Worm (Caenorhabditis elegans) whole organism, L2 larva: Measurements from ENCODE around the gene C52E4.7.

Experiments
- C34F6.9 ChIP-seq: fragments of 150-350 bp; optimal IDR thresholded peaks from 2 replicates; lab custom pipeline; 2014; ENCODE audit warnings: missing biosample characterization, missing genetic modification characterization
- F13H6.1 ChIP-seq: sonication (generic microtip); optimal IDR thresholded peaks from 2 replicates; lab custom pipeline; 2016; ENCODE audit warnings: missing genetic modification characterization, missing compliant biosample characterization
- R02D3.7 ChIP-seq: fragments of 150-350 bp; optimal IDR thresholded peaks from 2 replicates; lab custom pipeline; 2014; ENCODE audit warnings: missing biosample characterization, missing genetic modification characterization
- Y55F3AM.14 ChIP-seq: fragments of 200-800 bp; sonication (Bioruptor generic); optimal IDR thresholded peaks from 2 replicates; lab custom pipeline; 2018; ENCODE audit warnings: mild to moderate bottlenecking, missing genetic modification characterization, missing compliant biosample characterization
- ZK546.5 ChIP-seq: sonication (generic microtip); optimal IDR thresholded peaks from 2 replicates; lab custom pipeline; 2017; ENCODE audit warnings: missing biosample characterization, missing genetic modification characterization
- alr-1 ChIP-seq: fragments of 150-350 bp; optimal IDR thresholded peaks from 2 replicates; lab custom pipeline; 2014; ENCODE audit warnings: missing biosample characterization, missing genetic modification characterization
- aly-2 ChIP-seq: fragments of 150-350 bp; optimal IDR thresholded peaks from 2 replicates; lab custom pipeline; 2014; ENCODE audit warnings: missing biosample characterization, missing genetic modification characterization
- ama-1 ChIP-seq: fragments of 150-350 bp; optimal IDR thresholded peaks from 2 replicates; lab custom pipeline; 2018; ENCODE audit warnings: inconsistent platforms
- blmp-1 ChIP-seq: sonication (generic microtip); optimal IDR thresholded peaks from 2 replicates; lab custom pipeline; 2017; ENCODE audit warnings: missing genetic modification characterization, mild to moderate bottlenecking, missing compliant biosample characterization, antibody characterized with exemption, moderate library complexity; ENCODE audit not compliant: insufficient read depth
- ceh-16 ChIP-seq: fragments of 150-350 bp; optimal IDR thresholded peaks from 2 replicates; lab custom pipeline; 2014; ENCODE audit warnings: missing biosample characterization, missing genetic modification characterization
- crh-2 ChIP-seq: sonication (generic microtip); optimal IDR thresholded peaks from 2 replicates; lab custom pipeline; 2017; ENCODE audit warnings: missing biosample characterization, missing genetic modification characterization
- egl-27 ChIP-seq: sonication (generic microtip); optimal IDR thresholded peaks from 3 replicates; lab custom pipeline; 2017; ENCODE audit warnings: missing biosample characterization, missing genetic modification reagents, missing genetic modification characterization
- elt-1 ChIP-seq: fragments of 150-350 bp; optimal IDR thresholded peaks from 2 replicates; lab custom pipeline; 2014; ENCODE audit warnings: missing biosample characterization, missing genetic modification characterization
- elt-3 ChIP-seq: sonication (generic microtip); optimal IDR thresholded peaks from 2 replicates; lab custom pipeline; 2017; ENCODE audit warnings: missing biosample characterization, missing genetic modification characterization
- fos-1 ChIP-seq: fragments of 150-350 bp; optimal IDR thresholded peaks from 2 replicates; lab custom pipeline; 2014; ENCODE audit warnings: missing biosample characterization, missing genetic modification characterization
- gmeb-1 ChIP-seq: fragments of 150-350 bp; optimal IDR thresholded peaks from 2 replicates; lab custom pipeline; 2014; ENCODE audit warnings: missing biosample characterization, missing genetic modification characterization
- lin-11 ChIP-seq: fragments of 150-350 bp; sonication (generic microtip); optimal IDR thresholded peaks from 2 replicates; lab custom pipeline; 2014; ENCODE audit warnings: missing biosample characterization, missing genetic modification characterization, inconsistent platforms, mixed read lengths
- lin-13 ChIP-seq: fragments of 150-350 bp; optimal IDR thresholded peaks from 2 replicates; lab custom pipeline; 2014; ENCODE audit warnings: missing biosample characterization, missing genetic modification reagents, missing genetic modification characterization
- lin-39 ChIP-seq: fragments of 150-350 bp; optimal IDR thresholded peaks from 2 replicates; lab custom pipeline; 2014; ENCODE audit warnings: missing biosample characterization, missing genetic modification reagents, missing genetic modification characterization
- lsy-2 ChIP-seq, 2 experiments: fragments of 150-350 bp in 1 of 2; sonication (generic microtip) in 1 of 2; optimal IDR thresholded peaks; 2 replicates each; lab custom pipeline; 2014 to 2017; ENCODE audit warnings: missing biosample characterization in 2 of 2, missing genetic modification characterization in 2 of 2
- mab-5 ChIP-seq: fragments of 150-350 bp; optimal IDR thresholded peaks from 2 replicates; lab custom pipeline; 2014; ENCODE audit warnings: missing biosample characterization, missing genetic modification characterization
- mbf-1 ChIP-seq: sonication (generic microtip); optimal IDR thresholded peaks from 2 replicates; lab custom pipeline; 2017; ENCODE audit warnings: missing biosample characterization, missing genetic modification characterization
- mdl-1 ChIP-seq, 2 experiments: fragments of 150-350 bp in 1 of 2; sonication (generic microtip) in 1 of 2; optimal IDR thresholded peaks; 2 replicates each; lab custom pipeline; 2017; ENCODE audit warnings: missing biosample characterization in 2 of 2, missing genetic modification characterization in 2 of 2
- nhr-10 ChIP-seq: sonication (generic microtip); optimal IDR thresholded peaks from 2 replicates; lab custom pipeline; 2017; ENCODE audit warnings: missing biosample characterization, missing genetic modification characterization
- nhr-11 ChIP-seq: fragments of 150-350 bp; optimal IDR thresholded peaks from 2 replicates; lab custom pipeline; 2014; ENCODE audit warnings: missing biosample characterization, missing genetic modification characterization
- nhr-129 ChIP-seq: fragments of 150-350 bp; optimal IDR thresholded peaks from 2 replicates; lab custom pipeline; 2014; ENCODE audit warnings: missing biosample characterization, missing genetic modification characterization
- nhr-21 ChIP-seq: fragments of 150-350 bp; optimal IDR thresholded peaks from 2 replicates; lab custom pipeline; 2014; ENCODE audit warnings: missing biosample characterization, missing genetic modification characterization
- nhr-23 ChIP-seq: fragments of 150-350 bp; optimal IDR thresholded peaks from 2 replicates; lab custom pipeline; 2014; ENCODE audit warnings: missing biosample characterization, missing genetic modification reagents, missing genetic modification characterization
- nhr-6 ChIP-seq: fragments of 150-350 bp; optimal IDR thresholded peaks from 2 replicates; lab custom pipeline; 2014; ENCODE audit warnings: missing biosample characterization, missing genetic modification characterization
- nhr-77 ChIP-seq: fragments of 150-350 bp; optimal IDR thresholded peaks from 2 replicates; lab custom pipeline; 2014; ENCODE audit warnings: missing biosample characterization, missing genetic modification characterization
- peb-1 ChIP-seq: fragments of 150-350 bp; optimal IDR thresholded peaks from 2 replicates; lab custom pipeline; 2014; ENCODE audit warnings: missing biosample characterization, missing genetic modification characterization
- sem-4 ChIP-seq: fragments of 150-350 bp; optimal IDR thresholded peaks from 2 replicates; lab custom pipeline; 2014; ENCODE audit warnings: missing biosample characterization, missing genetic modification reagents, missing genetic modification characterization
- sma-3 ChIP-seq: sonication (generic microtip); optimal IDR thresholded peaks from 2 replicates; lab custom pipeline; 2016; ENCODE audit warnings: missing genetic modification reagents, missing genetic modification characterization, missing compliant biosample characterization
- sma-9 ChIP-seq, 2 experiments: fragments of 150-350 bp in 1 of 2; sonication (generic microtip) in 1 of 2; optimal IDR thresholded peaks; 2 replicates each; lab custom pipeline; 2014 to 2016; ENCODE audit warnings: missing genetic modification characterization in 2 of 2, mild to moderate bottlenecking in 1 of 2, missing biosample characterization in 1 of 2, missing compliant biosample characterization in 1 of 2, missing genetic modification reagents in 1 of 2, moderate library complexity in 1 of 2
- snpc-4 ChIP-seq: fragments of 150-350 bp; optimal IDR thresholded peaks from 2 replicates; lab custom pipeline; 2014; ENCODE audit warnings: missing biosample characterization, missing genetic modification characterization
- unc-39 ChIP-seq: fragments of 150-350 bp; optimal IDR thresholded peaks from 2 replicates; lab custom pipeline; 2014; ENCODE audit warnings: missing biosample characterization, missing genetic modification characterization
- unc-55 ChIP-seq: fragments of 150-350 bp; sonication (generic microtip); optimal IDR thresholded peaks from 3 replicates; lab custom pipeline; 2014; ENCODE audit warnings: missing biosample characterization, missing genetic modification reagents, missing genetic modification characterization
- zag-1 ChIP-seq: fragments of 150-350 bp; optimal IDR thresholded peaks from 2 replicates; lab custom pipeline; 2014; ENCODE audit warnings: missing biosample characterization, missing genetic modification characterization
- ztf-1 ChIP-seq: fragments of 200-800 bp; sonication (Bioruptor generic); conservative IDR thresholded peaks from 2 replicates; pipeline ENCODE4 v1.3.6; 2022; ENCODE audit warnings: missing genetic modification characterization, missing compliant biosample characterization
- ztf-4 ChIP-seq: fragments of 150-350 bp; optimal IDR thresholded peaks from 2 replicates; lab custom pipeline; 2014; ENCODE audit warnings: missing biosample characterization, missing genetic modification characterization

Gene C52E4.7

DNA sequence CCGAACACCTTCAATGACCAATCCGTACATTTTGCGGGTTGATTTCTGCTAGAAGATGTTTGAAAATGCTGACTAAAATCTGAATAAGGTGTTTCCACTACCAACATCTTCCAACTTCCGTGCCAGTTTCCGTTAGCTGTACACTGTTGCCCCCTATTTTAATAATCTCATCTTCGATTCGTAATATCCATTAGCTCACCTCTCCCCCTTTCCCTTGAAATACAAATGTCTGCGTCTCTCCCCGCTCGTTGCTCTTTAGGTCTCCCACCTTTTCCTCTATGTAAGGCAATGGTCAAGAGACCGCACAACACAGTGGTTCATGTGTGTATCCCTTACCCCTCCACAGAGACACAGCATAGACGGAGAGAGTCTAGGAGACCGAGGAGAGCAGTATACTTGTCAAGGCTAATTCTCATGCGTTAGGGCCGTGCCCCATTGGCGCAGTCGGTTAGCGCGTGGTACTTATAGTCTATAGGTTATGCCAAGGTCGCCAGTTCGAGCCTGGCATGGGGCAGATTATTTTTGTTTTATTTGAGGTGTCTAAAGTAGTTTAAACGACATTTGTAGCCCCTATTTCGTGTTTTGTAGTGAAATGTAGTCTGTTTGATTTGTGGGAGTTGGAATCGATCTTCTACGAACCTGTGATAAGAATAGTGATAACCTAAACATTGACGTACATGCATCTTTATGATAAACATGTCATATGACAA is 7.8 kb downstream of the C52E4.7 start, which contains the start of gene gcy-33:
Gene gcy-33 (minus strand): TSS at position 51 of the 710 bp plus-strand sequence.
- TF ChIP-seq elt-3: no peak
- peak; percentile 84 for TF ChIP-seq sma-9 (GFP tag; optimal IDR thresholded peaks at IDR 0.05; lab: Kevin White, UChicago)
- no peak for TF ChIP-seq sma-9 (tag; optimal IDR thresholded peaks at IDR 0.05; lab: Kevin White, UChicago)
- TF ChIP-seq C34F6.9 (tag; lab: Kevin White, UChicago): peak; percentile 49
- peak; percentile 39 for TF ChIP-seq peb-1 (tag; lab: Kevin White, UChicago)
- peak; percentile 84 for TF ChIP-seq nhr-21
- TF ChIP-seq sma-3 (GFP tag; lab: Kevin White, UChicago): peak; percentile 87
- peak; percentile 93 for TF ChIP-seq nhr-129 (tag; lab: Kevin White, UChicago)
- TF ChIP-seq nhr-23 (tag; lab: Kevin White, UChicago): no peak
- no peak for TF ChIP-seq nhr-6 (tag; lab: Kevin White, UChicago)
- no peak for TF ChIP-seq ama-1 (lab: Kevin White, UChicago)
- no peak for TF ChIP-seq alr-1 (tag; lab: Kevin White, UChicago)
- TF ChIP-seq lin-11 (tag; lab: Kevin White, UChicago): peak; percentile 73
- peak; percentile 85 for TF ChIP-seq crh-2 (tag; lab: Kevin White, UChicago)
- TF ChIP-seq gmeb-1 (tag; lab: Kevin White, UChicago): peak; percentile 79
- TF ChIP-seq zag-1 (tag; lab: Kevin White, UChicago): peak; percentile 5
- TF ChIP-seq mbf-1 (tag; lab: Kevin White, UChicago): no peak
- TF ChIP-seq mdl-1 (tag; optimal IDR thresholded peaks at IDR 0.05; lab: Kevin White, UChicago): peak; percentile 14 to 70
- TF ChIP-seq nhr-77 (tag; lab: Kevin White, UChicago): peak; percentile 26
- no peak for TF ChIP-seq blmp-1 (tag; lab: Kevin White, UChicago)
- TF ChIP-seq nhr-10 (tag; lab: Kevin White, UChicago): peak; percentile 1
- no peak for TF ChIP-seq ztf-4 (tag; lab: Kevin White, UChicago)
- no peak for TF ChIP-seq unc-39 (tag; lab: Kevin White, UChicago)
- TF ChIP-seq lsy-2 (tag; optimal IDR thresholded peaks at IDR 0.05; lab: Kevin White, UChicago): peak; percentile 59 to 76
- TF ChIP-seq elt-1 (tag; lab: Kevin White, UChicago): no peak
- peak; percentile 69 for TF ChIP-seq fos-1 (tag; lab: Kevin White, UChicago)
- TF ChIP-seq R02D3.7: peak; percentile 1
- TF ChIP-seq lin-39 (tag; lab: Kevin White, UChicago): no peak
- peak; percentile 61 for TF ChIP-seq unc-55 (GFP tag; lab: Kevin White, UChicago)
- TF ChIP-seq lin-13: peak; percentile 82
- TF ChIP-seq snpc-4 (tag; lab: Kevin White, UChicago): peak; percentile 52
- TF ChIP-seq ZK546.5 (tag; lab: Kevin White, UChicago): no peak
- peak; percentile 79 for TF ChIP-seq F13H6.1
- peak; percentile 88 for TF ChIP-seq egl-27 (tag; lab: Kevin White, UChicago)
- TF ChIP-seq sem-4 (tag; lab: Kevin White, UChicago): peak; percentile 61
- TF ChIP-seq ceh-16 (tag; lab: Kevin White, UChicago): peak; percentile 39
- TF ChIP-seq Y55F3AM.14 (GFP tag; lab: Kevin White, UChicago): peak; percentile 65
- TF ChIP-seq mab-5: peak; percentile 55
- no peak for TF ChIP-seq ztf-1 (GFP tag; lab: Robert Waterston, UW)
- peak; percentile 74 for TF ChIP-seq nhr-11 (tag; lab: Kevin White, UChicago)

DNA sequence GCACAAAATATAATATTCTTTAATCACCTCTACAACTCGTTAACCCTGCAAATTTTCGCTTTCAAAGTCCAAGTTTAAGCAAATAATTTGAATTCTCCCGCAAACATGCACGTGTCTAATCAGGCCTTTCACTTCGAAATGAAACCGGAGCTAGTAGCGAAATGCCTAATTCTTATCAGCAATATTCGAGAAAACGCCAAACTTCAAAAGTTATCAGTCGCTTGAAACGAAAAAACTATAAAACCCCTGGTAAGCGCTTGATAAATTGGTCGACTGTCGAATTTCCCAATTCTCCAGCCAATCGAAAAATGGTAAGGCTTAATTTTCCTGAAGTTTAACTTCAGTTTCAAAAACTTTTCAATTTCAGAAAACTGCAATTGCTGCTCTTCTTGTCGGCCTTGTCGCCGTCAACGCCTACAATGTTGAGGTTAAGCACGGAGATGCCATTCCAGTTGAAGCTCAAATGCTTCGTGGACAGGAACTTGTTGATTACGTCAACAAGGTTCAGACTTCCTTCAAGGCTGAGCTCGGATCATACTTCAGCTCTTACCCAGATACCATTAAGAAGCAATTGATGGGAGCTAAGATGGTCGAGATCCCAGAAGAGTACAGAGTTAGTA is 8.9 kb downstream of the C52E4.7 start, which contains the start of gene cpr-9:
Gene cpr-9 (plus strand): TSS at position 188 of the 620 bp plus-strand sequence.
- peak; percentile 37 for TF ChIP-seq crh-2 (tag; lab: Kevin White, UChicago)
- no peak for TF ChIP-seq aly-2 (tag; lab: Kevin White, UChicago)
- peak; percentile 34 for TF ChIP-seq gmeb-1 (tag; lab: Kevin White, UChicago)
- no peak for TF ChIP-seq peb-1 (tag; lab: Kevin White, UChicago)
- TF ChIP-seq fos-1 (tag; lab: Kevin White, UChicago): peak; percentile 46
- TF ChIP-seq sma-9 (GFP tag; optimal IDR thresholded peaks at IDR 0.05; lab: Kevin White, UChicago): peak; percentile 52
- no peak for TF ChIP-seq sma-9 (tag; optimal IDR thresholded peaks at IDR 0.05; lab: Kevin White, UChicago)
- TF ChIP-seq mab-5: no peak
- TF ChIP-seq nhr-21: no peak
- no peak for TF ChIP-seq nhr-11 (tag; lab: Kevin White, UChicago)
- no peak for TF ChIP-seq F13H6.1
- TF ChIP-seq mdl-1 (tag; optimal IDR thresholded peaks at IDR 0.05; lab: Kevin White, UChicago): peak in 1 of 2 experiments; percentile 19
- no peak for TF ChIP-seq R02D3.7
